Fruit fly (Drosophila melanogaster) whole organism, embryonic: Measurements from ENCODE around the gene MTF-1.
A peak's percentile ranks its signal among the peaks of the same experiment; 100 is the strongest.

Source experiments
- CG10565 ChIP-seq: fragments of 200-800 bp; sonication (Bioruptor generic); optimal IDR thresholded peaks from 3 replicates; lab custom pipeline; 2016; ENCODE audit warnings: missing biosample characterization, mild to moderate bottlenecking, missing genetic modification characterization
- CG13624 ChIP-seq: fragments of 200-800 bp; sonication (Bioruptor generic); optimal IDR thresholded peaks from 2 replicates; lab custom pipeline; 2016; ENCODE audit warnings: missing biosample characterization, missing genetic modification characterization
- CG15479 ChIP-seq: fragments of 200-800 bp; sonication (Bioruptor generic); optimal IDR thresholded peaks from 3 replicates; lab custom pipeline; 2019; ENCODE audit warnings: missing biosample characterization, mild to moderate bottlenecking, missing genetic modification characterization, moderate library complexity
- CG2120 ChIP-seq: fragments of 200-800 bp; sonication (Bioruptor generic); optimal IDR thresholded peaks from 3 replicates; lab custom pipeline; 2016; ENCODE audit warnings: missing biosample characterization, missing genetic modification characterization
- CG31224 ChIP-seq: fragments of 200-800 bp; sonication (Bioruptor generic); IDR thresholded peaks from 2 replicates; pipeline ENCODE4 v1.3.6; 2022; ENCODE audit warnings: missing biosample characterization, missing genetic modification characterization
- CG31365 ChIP-seq: fragments of 200-800 bp; sonication (Bioruptor generic); optimal IDR thresholded peaks from 2 replicates; lab custom pipeline; 2018; ENCODE audit warnings: missing biosample characterization, mild to moderate bottlenecking, missing genetic modification characterization
- CG3995 ChIP-seq: fragments of 200-800 bp; sonication (Bioruptor generic); optimal IDR thresholded peaks from 3 replicates; lab custom pipeline; 2016; ENCODE audit warnings: missing biosample characterization, missing genetic modification characterization
- CG42726 ChIP-seq: fragments of 200-800 bp; sonication (Bioruptor generic); IDR thresholded peaks from 2 replicates; pipeline ENCODE4 v1.3.6; 2022; ENCODE audit warnings: missing biosample characterization, missing genetic modification characterization; ENCODE audit not compliant: partially characterized antibody
- CG8290 ChIP-seq, 3 experiments: fragments of 200-800 bp; sonication (Bioruptor generic); optimal IDR thresholded peaks; 2 replicates each; lab custom pipeline; 2016 to 2019; ENCODE audit warnings: missing biosample characterization in 3 of 3, missing genetic modification characterization in 3 of 3, mild to moderate bottlenecking in 2 of 3, moderate library complexity in 1 of 3
- CG8924 ChIP-seq: fragments of 200-800 bp; optimal IDR thresholded peaks from 3 replicates; lab custom pipeline; 2019; ENCODE audit warnings: missing biosample characterization, mild to moderate bottlenecking, missing genetic modification characterization, moderate library complexity
- CG9727 ChIP-seq: fragments of 200-800 bp; sonication (Bioruptor generic); optimal IDR thresholded peaks from 3 replicates; lab custom pipeline; 2017; ENCODE audit warnings: missing biosample characterization, mild to moderate bottlenecking, missing genetic modification characterization
- CG9797 ChIP-seq: fragments of 200-800 bp; sonication (Bioruptor generic); optimal IDR thresholded peaks from 3 replicates; lab custom pipeline; 2018; ENCODE audit warnings: missing biosample characterization, mild to moderate bottlenecking, missing genetic modification characterization
- CoRest ChIP-seq: fragments of 200-800 bp; sonication (Bioruptor generic); optimal IDR thresholded peaks from 3 replicates; lab custom pipeline; 2018; ENCODE audit warnings: missing biosample characterization, mild to moderate bottlenecking, missing genetic modification characterization, moderate library complexity
- Dip2 ChIP-seq: fragments of 200-800 bp; sonication (Bioruptor generic); IDR thresholded peaks from 2 replicates; pipeline ENCODE4 v1.3.6; 2022; ENCODE audit warnings: missing biosample characterization, missing genetic modification characterization
- Doc3 ChIP-seq: fragments of 200-800 bp; sonication (Bioruptor generic); IDR thresholded peaks from 3 replicates; pipeline ENCODE4 v1.3.6; 2022; ENCODE audit warnings: missing biosample characterization, missing genetic modification characterization; ENCODE audit not compliant: partially characterized antibody
- Gug ChIP-seq: fragments of 200-800 bp; sonication (Bioruptor generic); IDR thresholded peaks from 4 replicates; pipeline ENCODE4 v1.3.6; 2022; ENCODE audit warnings: missing biosample characterization, missing genetic modification characterization
- Hand ChIP-seq: fragments of 200-800 bp; sonication (Bioruptor generic); optimal IDR thresholded peaks from 2 replicates; lab custom pipeline; 2017; ENCODE audit warnings: mild to moderate bottlenecking, missing biosample characterization, missing genetic modification reagents, missing genetic modification characterization
- Hmx ChIP-seq: fragments of 200-800 bp; sonication (Bioruptor generic); optimal IDR thresholded peaks from 2 replicates; lab custom pipeline; 2016; ENCODE audit warnings: missing biosample characterization, missing genetic modification characterization
- Hr39 ChIP-seq: fragments of >200 bp; optimal IDR thresholded peaks from 2 replicates; lab custom pipeline; 2017
- Myb ChIP-seq: fragments of 200-800 bp; sonication (Bioruptor generic); optimal IDR thresholded peaks from 2 replicates; lab custom pipeline; 2016; ENCODE audit warnings: missing biosample characterization, missing genetic modification characterization
- Neu2 ChIP-seq: fragments of 200-800 bp; sonication (Bioruptor generic); optimal IDR thresholded peaks from 3 replicates; lab custom pipeline; 2016; ENCODE audit warnings: missing biosample characterization, missing genetic modification characterization, borderline replicate concordance
- Nf-YB ChIP-seq: fragments of 200-800 bp; sonication (Bioruptor generic); optimal IDR thresholded peaks from 3 replicates; lab custom pipeline; 2019; ENCODE audit warnings: missing biosample characterization, mild to moderate bottlenecking, missing genetic modification characterization, moderate library complexity
- Sox100B ChIP-seq: fragments of 200-800 bp; sonication (Bioruptor generic); optimal IDR thresholded peaks from 3 replicates; lab custom pipeline; 2018; ENCODE audit warnings: missing biosample characterization, mild to moderate bottlenecking, missing genetic modification characterization
- Tbp ChIP-seq: fragments of >200 bp; optimal IDR thresholded peaks from 2 replicates; lab custom pipeline; 2018; ENCODE audit warnings: missing biosample characterization, missing genetic modification characterization
- Trl ChIP-seq, 3 experiments: fragments of >200 bp in 2 of 3; fragments of 200-800 bp in 1 of 3; sonication (Bioruptor generic) in 1 of 3; optimal IDR thresholded peaks; 2 replicates in 1 of 3; 3 replicates in 2 of 3; lab custom pipeline; 2016 to 2017; ENCODE audit warnings: missing biosample characterization in 1 of 3, missing genetic modification characterization in 1 of 3
- YL-1 ChIP-seq: fragments of 200-800 bp; sonication (Bioruptor generic); optimal IDR thresholded peaks from 3 replicates; lab custom pipeline; 2017; ENCODE audit warnings: missing biosample characterization, mild to moderate bottlenecking, missing genetic modification characterization
- al ChIP-seq: fragments of 200-800 bp; sonication (Bioruptor generic); IDR thresholded peaks from 2 replicates; pipeline ENCODE4 v1.3.6; 2022; ENCODE audit warnings: missing biosample characterization, missing genetic modification characterization
- chif ChIP-seq, 2 experiments: fragments of 200-800 bp; sonication (Bioruptor generic); optimal IDR thresholded peaks; 3 replicates each; lab custom pipeline; 2016; ENCODE audit warnings: missing biosample characterization in 2 of 2, missing genetic modification characterization in 2 of 2
- chinmo ChIP-seq: fragments of 200-800 bp; sonication (Bioruptor generic); IDR thresholded peaks from 4 replicates; pipeline ENCODE4 v1.3.6; 2022; ENCODE audit warnings: missing biosample characterization, missing genetic modification characterization; ENCODE audit not compliant: partially characterized antibody
- chn ChIP-seq: fragments of 200-800 bp; sonication (Bioruptor generic); optimal IDR thresholded peaks from 2 replicates; lab custom pipeline; 2016; ENCODE audit warnings: missing biosample characterization, missing genetic modification characterization
- crol ChIP-seq: fragments of 200-800 bp; sonication (Bioruptor generic); IDR thresholded peaks from 2 replicates; pipeline ENCODE4 v1.3.6; 2022; ENCODE audit warnings: missing biosample characterization, missing genetic modification characterization
- dati ChIP-seq: fragments of 200-800 bp; sonication (Bioruptor generic); IDR thresholded peaks from 2 replicates; pipeline ENCODE4 v1.3.6; 2022; ENCODE audit warnings: missing biosample characterization, missing genetic modification characterization
- disco-r ChIP-seq: fragments of 200-800 bp; sonication (Bioruptor generic); optimal IDR thresholded peaks from 2 replicates; lab custom pipeline; 2016; ENCODE audit warnings: missing biosample characterization, missing genetic modification characterization
- dmrt11E ChIP-seq: fragments of 200-800 bp; sonication (Bioruptor generic); optimal IDR thresholded peaks from 3 replicates; lab custom pipeline; 2018; ENCODE audit warnings: missing biosample characterization, mild to moderate bottlenecking, missing genetic modification characterization, moderate library complexity
- fd64A ChIP-seq: fragments of 200-800 bp; sonication (Bioruptor generic); optimal IDR thresholded peaks from 3 replicates; lab custom pipeline; 2018; ENCODE audit warnings: missing biosample characterization, mild to moderate bottlenecking, missing genetic modification characterization
- hb ChIP-seq: fragments of 200-800 bp; sonication (Bioruptor generic); IDR thresholded peaks from 3 replicates; pipeline ENCODE4 v1.3.6; 2022; ENCODE audit warnings: missing biosample characterization, missing genetic modification characterization; ENCODE audit not compliant: partially characterized antibody
- hkb ChIP-seq, 2 experiments: fragments of 200-800 bp in 1 of 2; fragments of >200 bp in 1 of 2; sonication (Bioruptor generic) in 1 of 2; IDR thresholded peaks in 1 of 2; optimal IDR thresholded peaks in 1 of 2; 2 replicates each; pipeline versions ENCODE4 v1.3.6 to Lab custom; 2017 to 2022; ENCODE audit warnings: missing biosample characterization in 1 of 2, missing genetic modification characterization in 1 of 2
- inv ChIP-seq: fragments of 200-800 bp; sonication (Bioruptor generic); IDR thresholded peaks from 2 replicates; pipeline ENCODE4 v1.3.6; 2022; ENCODE audit warnings: missing biosample characterization, missing genetic modification characterization; ENCODE audit not compliant: partially characterized antibody
- kay ChIP-seq: fragments of 200-800 bp; sonication (Bioruptor generic); optimal IDR thresholded peaks from 2 replicates; lab custom pipeline; 2016; ENCODE audit warnings: missing biosample characterization, missing genetic modification characterization
- luna ChIP-seq: fragments of 200-800 bp; sonication (Bioruptor generic); optimal IDR thresholded peaks from 2 replicates; lab custom pipeline; 2016; ENCODE audit warnings: missing biosample characterization, missing genetic modification characterization
- p53 ChIP-seq: fragments of 200-800 bp; sonication (Bioruptor generic); optimal IDR thresholded peaks from 2 replicates; lab custom pipeline; 2016; ENCODE audit warnings: missing biosample characterization, missing genetic modification characterization
- pan ChIP-seq, 4 experiments: fragments of >200 bp in 3 of 4; fragments of 200-800 bp in 1 of 4; sonication (Bioruptor generic) in 1 of 4; optimal IDR thresholded peaks in 3 of 4; IDR thresholded peaks in 1 of 4; 2 replicates each; pipeline versions ENCODE4 v1.3.6 to Lab custom; 2017 to 2022; ENCODE audit warnings: missing biosample characterization in 2 of 4, missing genetic modification characterization in 2 of 4, mixed read lengths in 1 of 4
- pb ChIP-seq: fragments of 200-800 bp; sonication (Bioruptor generic); optimal IDR thresholded peaks from 3 replicates; lab custom pipeline; 2016; ENCODE audit warnings: missing biosample characterization, missing genetic modification characterization
- pho ChIP-seq: fragments of 200-800 bp; sonication (Bioruptor generic); optimal IDR thresholded peaks from 2 replicates; lab custom pipeline; 2016; ENCODE audit warnings: missing biosample characterization, missing genetic modification characterization
- pum ChIP-seq: fragments of 200-800 bp; sonication (Bioruptor generic); optimal IDR thresholded peaks from 2 replicates; lab custom pipeline; 2016; ENCODE audit warnings: missing biosample characterization, missing genetic modification characterization
- rib ChIP-seq: fragments of 200-800 bp; sonication (Bioruptor generic); IDR thresholded peaks from 2 replicates; pipeline ENCODE4 v1.3.6; 2022; ENCODE audit warnings: missing biosample characterization, missing genetic modification characterization
- salm ChIP-seq: fragments of 200-800 bp; sonication (Bioruptor generic); optimal IDR thresholded peaks from 2 replicates; lab custom pipeline; 2018; ENCODE audit warnings: missing biosample characterization, mild to moderate bottlenecking, missing genetic modification characterization
- stwl ChIP-seq: fragments of 200-800 bp; sonication (Bioruptor generic); optimal IDR thresholded peaks from 3 replicates; lab custom pipeline; 2018; ENCODE audit warnings: missing biosample characterization, mild to moderate bottlenecking, missing genetic modification characterization, moderate library complexity
- vnd ChIP-seq: fragments of 200-800 bp; sonication (Bioruptor generic); IDR thresholded peaks from 3 replicates; pipeline ENCODE4 v1.3.6; 2022; ENCODE audit warnings: missing biosample characterization, missing genetic modification characterization; ENCODE audit not compliant: partially characterized antibody

The MTF-1 gene

DNA sequence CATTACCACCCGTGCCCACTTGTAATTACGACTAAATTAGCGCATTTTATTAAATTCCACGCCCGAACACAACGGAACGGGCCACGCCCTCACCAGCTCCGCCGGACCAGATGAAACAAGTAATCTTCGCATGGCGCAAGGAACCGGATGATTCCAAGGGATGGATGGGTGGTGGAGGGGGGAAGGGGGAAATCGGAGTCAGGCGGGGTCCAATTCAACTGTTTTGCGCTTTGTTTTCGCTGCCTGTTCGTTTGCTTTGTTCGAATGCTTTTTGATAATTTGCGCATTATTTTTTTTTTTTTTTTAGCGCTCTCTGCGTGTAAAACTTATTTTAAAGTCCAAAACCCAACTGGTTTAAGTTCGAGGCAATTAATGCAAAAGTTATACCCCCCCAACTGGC lies 33.4 kb upstream of the MTF-1 start:
- TF ChIP-seq vnd (0 out of 3 replicates have a peak, but pooled peaks have one; percentile 10), pum (GFP tag; lab: Kevin White, UChicago) (no peak), pb (GFP tag; lab: Kevin White, UChicago) (no peak), p53 (GFP tag; lab: Kevin White, UChicago) (no peak), CG31224 (GFP tag; lab: Robert Waterston, UW) (no peak), luna (no peak), CG31365 (tag; lab: Kevin White, UChicago) (no peak), Hmx (GFP tag; lab: Kevin White, UChicago) (no peak), inv (GFP tag; lab: Robert Waterston, UW) (no peak), hb (no peak), dati (GFP tag; lab: Robert Waterston, UW) (no peak), CG3995 (GFP tag; lab: Kevin White, UChicago) (no peak), chinmo (GFP tag; lab: Robert Waterston, UW) (peak; percentile 75; the same call in 1 of the 4 replicates), Dip2 (no peak), hkb (optimal IDR thresholded peaks at IDR 0.05; lab: Kevin White, UChicago) (no peak), hkb (GFP tag; IDR thresholded peaks at IDR 0.05; lab: Robert Waterston, UW) (no peak), CG13624 (GFP tag; lab: Kevin White, UChicago) (no peak), CoRest (tag; lab: Kevin White, UChicago) (no peak), YL-1 (GFP tag; lab: Kevin White, UChicago) (no peak), CG8290 (GFP tag; optimal IDR thresholded peaks at IDR 0.05; lab: Kevin White, UChicago) (no peak), CG8290 (tag; optimal IDR thresholded peaks at IDR 0.05; lab: Kevin White, UChicago) (peak in 1 of 2 experiments; percentile 21), crol (GFP tag; lab: Robert Waterston, UW) (peak; percentile 67), CG8924 (tag; lab: Kevin White, UChicago) (no peak), CG15479 (GFP tag; lab: Kevin White, UChicago) (no peak), Nf-YB (GFP tag; lab: Kevin White, UChicago) (no peak), disco-r (GFP tag; lab: Kevin White, UChicago) (no peak)

DNA sequence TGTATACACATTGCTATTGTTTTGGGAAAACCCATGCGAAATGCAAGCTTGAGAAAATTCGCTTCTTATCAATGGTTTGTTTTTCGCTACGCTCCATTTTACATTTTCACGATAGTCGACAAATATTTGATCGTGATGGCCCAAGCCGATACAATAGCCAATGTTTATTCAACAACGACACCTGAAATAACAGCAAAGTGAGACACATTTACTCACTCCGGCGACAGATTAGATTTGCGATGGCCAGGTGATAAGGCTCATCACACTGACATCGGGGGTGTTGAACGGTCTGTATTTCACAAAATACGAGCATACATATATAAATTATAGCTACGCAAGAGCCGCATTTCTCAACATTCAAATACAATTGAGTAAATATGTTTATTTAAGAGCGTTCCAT lies 33.0 kb upstream of the MTF-1 start:
- TF ChIP-seq CG9797 (GFP tag; lab: Kevin White, UChicago) (peak; percentile 1), Doc3 (no peak), chn (no peak), CG42726 (GFP tag; lab: Robert Waterston, UW) (no peak), fd64A (GFP tag; lab: Kevin White, UChicago) (peak; percentile 82), Hand (peak; percentile 3), salm (tag; lab: Kevin White, UChicago) (peak; percentile 29), CG9727 (GFP tag; lab: Kevin White, UChicago) (peak; percentile 69), Neu2 (GFP tag; lab: Kevin White, UChicago) (no peak), dmrt11E (tag; lab: Kevin White, UChicago) (no peak), pho (GFP tag; lab: Kevin White, UChicago) (peak; percentile 43), rib (GFP tag; lab: Robert Waterston, UW) (peak; percentile 33; the same call in 1 of the 2 replicates), Hr39 (lab: Kevin White, UChicago) (no peak), Tbp (no peak), Sox100B (GFP tag; lab: Kevin White, UChicago) (peak; percentile 73), pan (optimal IDR thresholded peaks at IDR 0.05; lab: Kevin White, UChicago) (no peak), pan (GFP tag; optimal IDR thresholded peaks at IDR 0.05 in 1 of 2, IDR thresholded peaks at IDR 0.05 in 1 of 2) (peak in 1 of 2 experiments; percentile 36), kay (GFP tag; lab: Kevin White, UChicago) (peak; percentile 12), al (GFP tag; lab: Robert Waterston, UW) (0 out of 2 replicates have a peak, but pooled peaks have one; percentile 18), stwl (tag; lab: Kevin White, UChicago) (no peak), Gug (GFP tag; lab: Robert Waterston, UW) (no peak), Myb (peak; percentile 25), Trl (optimal IDR thresholded peaks at IDR 0.05; lab: Kevin White, UChicago) (no peak), Trl (GFP tag; optimal IDR thresholded peaks at IDR 0.05; lab: Kevin White, UChicago) (peak; percentile 70), chif (GFP tag; optimal IDR thresholded peaks at IDR 0.05; lab: Kevin White, UChicago) (peak in 1 of 2 experiments; percentile 1), CG2120 (GFP tag; lab: Kevin White, UChicago) (peak; percentile 60), CG10565 (GFP tag; lab: Kevin White, UChicago) (no peak)
